Worm (Caenorhabditis elegans): ENCODE results near the gene T25B9.2.

T25B9.2 gene

DNA sequence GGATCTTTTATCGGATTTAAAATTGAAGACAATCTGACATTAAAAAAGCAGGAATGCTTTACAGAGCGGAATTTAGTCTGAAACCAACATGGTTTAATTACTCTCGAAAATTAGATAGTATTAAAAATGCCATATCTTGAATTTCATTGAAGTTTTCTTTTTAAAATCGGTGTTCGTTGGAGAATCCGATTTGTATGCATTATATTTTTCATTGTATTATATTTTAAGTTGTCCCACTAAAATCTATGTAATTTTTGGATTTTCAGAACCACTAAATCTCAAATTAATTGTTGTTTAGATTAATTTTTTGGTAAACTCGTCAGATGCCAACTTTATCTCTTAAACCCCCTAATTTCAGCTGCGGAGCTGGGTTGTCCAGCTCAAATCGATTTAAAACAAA, 26.9 kb upstream of the T25B9.2 start:
- no peak for TF ChIP-seq unc-39 (tag; optimal IDR thresholded peaks at IDR 0.05)
- no peak for TF ChIP-seq nhr-76 (tag; optimal IDR thresholded peaks at IDR 0.05)
- TF ChIP-seq blmp-1 (tag; optimal IDR thresholded peaks at IDR 0.05) = no peak
- TF ChIP-seq lin-32 (GFP tag; optimal IDR thresholded peaks at IDR 0.05) = no peak
- TF ChIP-seq pha-4 (tag; optimal IDR thresholded peaks at IDR 0.05) = no peak
- no peak for TF ChIP-seq sem-2 (GFP tag; optimal IDR thresholded peaks at IDR 0.05)
- no peak for TF ChIP-seq ceh-39 (tag; optimal IDR thresholded peaks at IDR 0.05)
- TF ChIP-seq ces-1 (GFP tag; optimal IDR thresholded peaks at IDR 0.05) = no peak
- no peak for TF ChIP-seq nhr-12 (tag; optimal IDR thresholded peaks at IDR 0.05)
- TF ChIP-seq lin-13 (tag; optimal IDR thresholded peaks at IDR 0.05) = no peak
- TF ChIP-seq flh-1 (GFP tag; optimal IDR thresholded peaks at IDR 0.05) = no peak
- no peak for TF ChIP-seq hlh-1 (tag; optimal IDR thresholded peaks at IDR 0.05)
- TF ChIP-seq sptf-1 (tag; optimal IDR thresholded peaks at IDR 0.05) = no peak
- no peak for TF ChIP-seq drap-1 (GFP tag; optimal IDR thresholded peaks at IDR 0.05)
- no peak for TF ChIP-seq snpc-4 (tag; optimal IDR thresholded peaks at IDR 0.05)

- TF ChIP-seq ceh-83 (GFP tag; optimal IDR thresholded peaks at IDR 0.05) = no peak
- TF ChIP-seq bed-3 (GFP tag; optimal IDR thresholded peaks at IDR 0.05) = no peak
- TF ChIP-seq lin-32 (GFP tag; optimal IDR thresholded peaks at IDR 0.05) = no peak
- TF ChIP-seq hlh-1 (tag; optimal IDR thresholded peaks at IDR 0.05) = no peak
- no peak for TF ChIP-seq tbx-8 (GFP tag; optimal IDR thresholded peaks at IDR 0.05)
- TF ChIP-seq blmp-1 (tag; optimal IDR thresholded peaks at IDR 0.05) = no peak
- TF ChIP-seq zip-8 (tag; optimal IDR thresholded peaks at IDR 0.05) = peak; percentile 99
- TF ChIP-seq lsy-2 (tag; optimal IDR thresholded peaks at IDR 0.05) = no peak
Observed at ce11 chrIV:10777600-10777999, 26.0 kb upstream of the T25B9.2 start.

- TF ChIP-seq snpc-4 (tag; optimal IDR thresholded peaks at IDR 0.05) = no peak
- TF ChIP-seq lin-13 (tag; optimal IDR thresholded peaks at IDR 0.05) = no peak
Observed at ce11 chrIV:10777076-10777475, 25.4 kb upstream of the T25B9.2 start.

DNA sequence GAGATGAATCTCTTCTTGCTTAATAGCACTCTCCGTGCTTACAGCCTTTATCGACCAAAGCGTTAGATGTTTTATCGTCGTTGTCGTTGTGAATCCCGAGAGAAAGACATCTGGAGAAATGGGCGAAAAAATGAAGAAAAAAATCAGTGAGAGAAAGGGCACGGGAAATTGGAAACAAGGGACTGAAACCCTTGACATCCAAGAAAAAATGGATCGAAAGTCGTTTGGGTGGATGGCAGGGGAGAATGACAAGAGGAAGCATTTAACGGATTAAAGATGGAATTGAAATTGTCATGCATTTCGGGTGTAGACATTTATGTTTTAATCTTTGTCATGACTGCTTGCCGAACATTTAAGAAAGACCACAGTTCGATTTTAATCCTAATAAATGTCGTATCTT, 22.2 kb upstream of the T25B9.2 start, which contains the start of gene inpp-1:
TSS of gene inpp-1 (minus strand) at position 101 of the 400 bp plus-strand sequence.
- no peak for TF ChIP-seq ham-2 (GFP tag; optimal IDR thresholded peaks at IDR 0.05)
- no peak for TF ChIP-seq ces-1 (GFP tag; optimal IDR thresholded peaks at IDR 0.05)
- no peak for TF ChIP-seq cnd-1 (tag; optimal IDR thresholded peaks at IDR 0.05)
- TF ChIP-seq M03D4.4 (tag; optimal IDR thresholded peaks at IDR 0.05) = no peak
- TF ChIP-seq ceh-39 (tag; optimal IDR thresholded peaks at IDR 0.05) = no peak

DNA sequence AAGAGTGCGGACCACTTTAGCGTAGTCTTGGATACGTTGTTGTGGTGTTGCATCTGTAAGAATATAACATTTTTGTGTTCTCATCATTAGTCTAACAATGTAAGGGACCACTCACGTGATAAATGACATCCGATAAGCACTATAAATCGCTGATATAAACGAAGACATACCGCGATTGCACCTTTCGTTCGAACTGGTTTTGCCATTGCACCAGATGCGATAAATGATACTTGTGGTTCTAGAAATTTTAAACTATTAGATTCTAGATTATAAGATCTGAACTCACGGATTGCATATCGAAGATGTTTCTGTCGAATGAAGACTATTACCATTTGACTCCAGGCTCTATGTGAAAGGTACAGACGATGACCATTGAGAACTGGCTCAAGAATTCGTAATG, 19.7 kb upstream of the T25B9.2 start:
- TF ChIP-seq ceh-39 (tag; optimal IDR thresholded peaks at IDR 0.05) = no peak
- no peak for TF ChIP-seq zip-8 (tag; optimal IDR thresholded peaks at IDR 0.05)
- no peak for TF ChIP-seq ceh-43 (GFP tag; optimal IDR thresholded peaks at IDR 0.05)
- no peak for TF ChIP-seq nhr-237 (tag; optimal IDR thresholded peaks at IDR 0.05)
- TF ChIP-seq lsy-2 (tag; optimal IDR thresholded peaks at IDR 0.05) = no peak
- TF ChIP-seq hlh-1 (tag; optimal IDR thresholded peaks at IDR 0.05) = no peak
- no peak for TF ChIP-seq ceh-83 (GFP tag; optimal IDR thresholded peaks at IDR 0.05)
- TF ChIP-seq M03D4.4 (tag; optimal IDR thresholded peaks at IDR 0.05) = no peak
- no peak for TF ChIP-seq ztf-11 (tag; optimal IDR thresholded peaks at IDR 0.05)
- no peak for TF ChIP-seq blmp-1 (tag; optimal IDR thresholded peaks at IDR 0.05)
- TF ChIP-seq mls-2 (tag; optimal IDR thresholded peaks at IDR 0.05) = no peak
- TF ChIP-seq unc-62 (GFP tag; optimal IDR thresholded peaks at IDR 0.05) = no peak
- no peak for TF ChIP-seq unc-120 (tag; optimal IDR thresholded peaks at IDR 0.05; ENCODE audit: poor library complexity, severe bottlenecking)
- TF ChIP-seq nhr-2 (tag; optimal IDR thresholded peaks at IDR 0.05) = no peak
- no peak for TF ChIP-seq snpc-4 (tag; optimal IDR thresholded peaks at IDR 0.05)
- TF ChIP-seq lin-13 (tag; optimal IDR thresholded peaks at IDR 0.05) = no peak
- TF ChIP-seq nhr-28 (tag; optimal IDR thresholded peaks at IDR 0.05) = no peak
- no peak for TF ChIP-seq pha-4 (tag; optimal IDR thresholded peaks at IDR 0.05)

ce11 chrIV:10769353-10769752, 17.7 kb upstream of the T25B9.2 start, which contains the start of gene T25B9.9:
TSS of gene T25B9.9 (plus strand) at chrIV:10769653.
- TF ChIP-seq sem-2 (GFP tag; optimal IDR thresholded peaks at IDR 0.05) = no peak
- TF ChIP-seq lsy-2 (tag; optimal IDR thresholded peaks at IDR 0.05) = no peak
- TF ChIP-seq bed-3 (GFP tag; optimal IDR thresholded peaks at IDR 0.05) = no peak
- no peak for TF ChIP-seq nhr-237 (tag; optimal IDR thresholded peaks at IDR 0.05)

All from whole organism, mixed stage, embryonic.